Worm (Caenorhabditis elegans) whole organism, young adult: ENCODE results near the gene cdh-9.

Source experiments
- B0336.3 ChIP-seq: fragments of 200-800 bp; sonication (Bioruptor generic); IDR thresholded peaks from 2 replicates; pipeline ENCODE4 v1.3.6; 2022; ENCODE audit warnings: missing genetic modification characterization, missing compliant biosample characterization
- D2030.7 ChIP-seq: fragments of 200-800 bp; sonication (Bioruptor generic); IDR thresholded peaks from 2 replicates; pipeline ENCODE4 v1.3.6; 2022; ENCODE audit warnings: missing genetic modification reagents, missing genetic modification characterization, missing compliant biosample characterization
- F23B12.7 ChIP-seq: sonication (generic microtip); optimal IDR thresholded peaks from 2 replicates; lab custom pipeline; 2017; ENCODE audit warnings: missing genetic modification characterization, mild to moderate bottlenecking, missing compliant biosample characterization, antibody characterized with exemption, moderate library complexity; ENCODE audit not compliant: insufficient read depth
- F39B2.1 ChIP-seq: fragments of 200-800 bp; sonication (Bioruptor generic); IDR thresholded peaks from 2 replicates; pipeline ENCODE4 v1.3.6; 2022; ENCODE audit warnings: missing genetic modification reagents, missing genetic modification characterization, missing compliant biosample characterization
- F55B11.4 ChIP-seq: sonication (generic microtip); optimal IDR thresholded peaks from 2 replicates; lab custom pipeline; 2016; ENCODE audit warnings: missing compliant biosample characterization, missing genetic modification characterization, borderline replicate concordance; ENCODE audit not compliant: insufficient read depth
- T07F8.4 ChIP-seq: sonication (generic microtip); optimal IDR thresholded peaks from 2 replicates; lab custom pipeline; 2016; ENCODE audit warnings: mild to moderate bottlenecking, missing genetic modification characterization, moderate library complexity, missing compliant biosample characterization
- Y53G8AR.9 ChIP-seq: fragments of 200-800 bp; sonication (Bioruptor generic); conservative IDR thresholded peaks from 2 replicates; pipeline ENCODE4 v1.3.6; 2022; ENCODE audit warnings: missing genetic modification reagents, missing genetic modification characterization, missing compliant biosample characterization
- Y67H2A.10 ChIP-seq: fragments of 200-800 bp; sonication (Bioruptor generic); conservative IDR thresholded peaks from 2 replicates; pipeline ENCODE4 v1.3.6; 2022; ENCODE audit warnings: missing genetic modification reagents, missing genetic modification characterization, missing compliant biosample characterization
- Y95B8A.8 ChIP-seq: fragments of 200-800 bp; sonication (Bioruptor generic); IDR thresholded peaks from 2 replicates; pipeline ENCODE4 v1.3.6; 2022; ENCODE audit warnings: missing genetic modification reagents, missing genetic modification characterization, missing compliant biosample characterization
- ZK185.1 ChIP-seq: sonication (generic microtip); optimal IDR thresholded peaks from 2 replicates; lab custom pipeline; 2016; ENCODE audit warnings: mild to moderate bottlenecking, missing genetic modification characterization, missing compliant biosample characterization; ENCODE audit not compliant: poor library complexity, severe bottlenecking
- akir-1 ChIP-seq: fragments of 200-800 bp; sonication (Bioruptor generic); optimal IDR thresholded peaks from 2 replicates; lab custom pipeline; 2018; ENCODE audit warnings: mild to moderate bottlenecking, missing genetic modification characterization, moderate library complexity, missing compliant biosample characterization
- ama-1 ChIP-seq, 3 experiments: fragments of 150-350 bp in 1 of 3; sonication (generic microtip) in 2 of 3; optimal IDR thresholded peaks; 2 replicates each; lab custom pipeline; 2014 to 2018; ENCODE audit warnings: missing biosample characterization in 2 of 3, missing genetic modification characterization in 2 of 3, missing genetic modification reagents in 2 of 3
- athp-1 ChIP-seq: sonication (generic microtip); optimal IDR thresholded peaks from 2 replicates; lab custom pipeline; 2017; ENCODE audit warnings: mild to moderate bottlenecking, missing genetic modification characterization, missing compliant biosample characterization
- attf-5 ChIP-seq: fragments of 200-800 bp; sonication (Bioruptor generic); optimal IDR thresholded peaks from 2 replicates; lab custom pipeline; 2018; ENCODE audit warnings: mild to moderate bottlenecking, missing genetic modification characterization, missing compliant biosample characterization
- ceh-27 ChIP-seq: fragments of 200-800 bp; sonication (Bioruptor generic); optimal IDR thresholded peaks from 2 replicates; lab custom pipeline; 2018; ENCODE audit warnings: mild to moderate bottlenecking, missing genetic modification characterization, moderate library complexity, missing compliant biosample characterization
- ceh-58 ChIP-seq: fragments of 200-800 bp; sonication (Bioruptor generic); IDR thresholded peaks from 2 replicates; pipeline ENCODE4 v1.3.6; 2022; ENCODE audit warnings: missing genetic modification characterization, missing compliant biosample characterization
- ceh-79 ChIP-seq: sonication (generic microtip); optimal IDR thresholded peaks from 2 replicates; lab custom pipeline; 2017; ENCODE audit warnings: mild to moderate bottlenecking, missing genetic modification characterization, missing compliant biosample characterization
- dox-1 ChIP-seq: fragments of 200-800 bp; sonication (Bioruptor generic); IDR thresholded peaks from 2 replicates; pipeline ENCODE4 v1.3.6; 2022; ENCODE audit warnings: missing genetic modification reagents, missing genetic modification characterization, missing compliant biosample characterization
- dpff-1 ChIP-seq: sonication (generic microtip); optimal IDR thresholded peaks from 2 replicates; lab custom pipeline; 2017; ENCODE audit warnings: mild to moderate bottlenecking, missing genetic modification characterization, missing compliant biosample characterization
- dpl-1 ChIP-seq: fragments of 150-350 bp; optimal IDR thresholded peaks from 2 replicates; lab custom pipeline; 2014; ENCODE audit warnings: missing biosample characterization, missing genetic modification reagents, missing genetic modification characterization
- ekl-4 ChIP-seq: fragments of 200-800 bp; sonication (Bioruptor generic); IDR thresholded peaks from 2 replicates; pipeline ENCODE4 v1.3.6; 2022; ENCODE audit warnings: missing genetic modification reagents, missing genetic modification characterization, missing compliant biosample characterization
- gei-17 ChIP-seq: fragments of 200-800 bp; sonication (Bioruptor generic); optimal IDR thresholded peaks from 2 replicates; lab custom pipeline; 2018; ENCODE audit warnings: mild to moderate bottlenecking, missing genetic modification characterization, missing compliant biosample characterization
- him-1 ChIP-seq: sonication (generic microtip); optimal IDR thresholded peaks from 2 replicates; lab custom pipeline; 2016; ENCODE audit warnings: missing genotype, missing genetic modification reagents, missing genetic modification characterization, missing compliant biosample characterization
- hlh-26 ChIP-seq: fragments of 200-800 bp; sonication (Bioruptor generic); conservative IDR thresholded peaks from 2 replicates; pipeline ENCODE4 v1.3.6; 2022; ENCODE audit warnings: missing genetic modification reagents, missing genetic modification characterization, missing compliant biosample characterization
- hmg-1.2 ChIP-seq: fragments of 200-800 bp; sonication (Bioruptor generic); IDR thresholded peaks from 2 replicates; pipeline ENCODE4 v1.3.6; 2022; ENCODE audit warnings: missing genetic modification reagents, missing genetic modification characterization, missing compliant biosample characterization
- let-607 ChIP-seq, 2 experiments: fragments of 200-800 bp in 1 of 2; sonication (Bioruptor generic) in 1 of 2; sonication (generic microtip) in 1 of 2; optimal IDR thresholded peaks; 2 replicates each; lab custom pipeline; 2016 to 2018; ENCODE audit warnings: mild to moderate bottlenecking in 2 of 2, missing compliant biosample characterization in 2 of 2, missing genetic modification characterization in 2 of 2, moderate library complexity in 2 of 2, missing genotype in 1 of 2
- lin-35 ChIP-seq, 3 experiments: fragments of 150-350 bp in 2 of 3; sonication (generic microtip) in 1 of 3; optimal IDR thresholded peaks; 2 replicates each; lab custom pipeline; 2014 to 2018; ENCODE audit warnings: missing biosample characterization in 3 of 3, missing genetic modification characterization in 3 of 3, missing genetic modification reagents in 3 of 3
- lin-54 ChIP-seq: fragments of 200-800 bp; sonication (Bioruptor generic); optimal IDR thresholded peaks from 2 replicates; lab custom pipeline; 2018; ENCODE audit warnings: mild to moderate bottlenecking, missing genetic modification characterization, missing compliant biosample characterization
- madf-10 ChIP-seq: sonication (generic microtip); optimal IDR thresholded peaks from 2 replicates; lab custom pipeline; 2016; ENCODE audit warnings: mild to moderate bottlenecking, missing genetic modification characterization, missing compliant biosample characterization
- madf-3 ChIP-seq: fragments of 200-800 bp; sonication (Bioruptor generic); IDR thresholded peaks from 2 replicates; pipeline ENCODE4 v1.3.6; 2022; ENCODE audit warnings: missing genetic modification reagents, missing genetic modification characterization, missing compliant biosample characterization
- madf-6 ChIP-seq: fragments of 200-800 bp; sonication (Bioruptor generic); IDR thresholded peaks from 2 replicates; pipeline ENCODE4 v1.3.6; 2022; ENCODE audit warnings: missing genetic modification reagents, missing genetic modification characterization, missing compliant biosample characterization
- nhr-179 ChIP-seq: sonication (generic microtip); optimal IDR thresholded peaks from 2 replicates; lab custom pipeline; 2016; ENCODE audit warnings: mild to moderate bottlenecking, missing genetic modification characterization, missing compliant biosample characterization
- pbrm-1 ChIP-seq: fragments of 200-800 bp; sonication (Bioruptor generic); IDR thresholded peaks from 2 replicates; pipeline ENCODE4 v1.3.6; 2022; ENCODE audit warnings: missing genetic modification reagents, missing genetic modification characterization, missing compliant biosample characterization
- rcor-1 ChIP-seq: fragments of 200-800 bp; sonication (Bioruptor generic); IDR thresholded peaks from 2 replicates; pipeline ENCODE4 v1.3.6; 2022; ENCODE audit warnings: missing genetic modification reagents, missing genetic modification characterization, missing compliant biosample characterization
- repo-1 ChIP-seq: sonication (generic microtip); optimal IDR thresholded peaks from 2 replicates; lab custom pipeline; 2017; ENCODE audit warnings: mild to moderate bottlenecking, missing genetic modification characterization, missing compliant biosample characterization
- snpc-1.1 ChIP-seq: sonication (generic microtip); optimal IDR thresholded peaks from 2 replicates; lab custom pipeline; 2017; ENCODE audit warnings: missing genetic modification characterization, mild to moderate bottlenecking, missing compliant biosample characterization, antibody characterized with exemption, moderate library complexity, missing genotype, missing genetic modification reagents; ENCODE audit not compliant: insufficient read depth
- snpc-1.3 ChIP-seq: sonication (generic microtip); optimal IDR thresholded peaks from 2 replicates; lab custom pipeline; 2017; ENCODE audit warnings: missing genetic modification characterization, mild to moderate bottlenecking, missing compliant biosample characterization, antibody characterized with exemption, moderate library complexity, missing genotype, missing genetic modification reagents; ENCODE audit not compliant: insufficient read depth
- snpc-3.4 ChIP-seq: sonication (generic microtip); optimal IDR thresholded peaks from 2 replicates; lab custom pipeline; 2017; ENCODE audit warnings: missing genetic modification characterization, mild to moderate bottlenecking, missing compliant biosample characterization, antibody characterized with exemption, moderate library complexity, missing genotype, missing genetic modification reagents
- snpc-4 ChIP-seq, 5 experiments: fragments of 150-350 bp in 1 of 5; sonication (generic microtip) in 4 of 5; optimal IDR thresholded peaks; 2 replicates each; lab custom pipeline; 2014 to 2018; ENCODE audit warnings: missing genetic modification characterization in 5 of 5, missing biosample characterization in 3 of 5, antibody characterized with exemption in 2 of 5, mild to moderate bottlenecking in 2 of 5, missing compliant biosample characterization in 2 of 5, missing genotype in 2 of 5, moderate library complexity in 2 of 5, missing genetic modification reagents in 1 of 5
- unc-62 ChIP-seq: fragments of 150-350 bp; optimal IDR thresholded peaks from 2 replicates; lab custom pipeline; 2014; ENCODE audit warnings: missing biosample characterization, missing genetic modification reagents, missing genetic modification characterization
- zfh-2 ChIP-seq: fragments of 200-800 bp; sonication (Bioruptor generic); conservative IDR thresholded peaks from 2 replicates; pipeline ENCODE4 v1.3.6; 2022; ENCODE audit warnings: missing genetic modification reagents, missing genetic modification characterization, missing compliant biosample characterization
- ztf-28 ChIP-seq: fragments of 200-800 bp; sonication (Bioruptor generic); IDR thresholded peaks from 2 replicates; pipeline ENCODE4 v1.3.6; 2022; ENCODE audit warnings: missing genetic modification reagents, missing genetic modification characterization, missing compliant biosample characterization
- ztf-3 ChIP-seq: fragments of 200-800 bp; sonication (Bioruptor generic); optimal IDR thresholded peaks from 2 replicates; lab custom pipeline; 2018; ENCODE audit warnings: mild to moderate bottlenecking, missing genetic modification characterization, missing compliant biosample characterization
- ztf-6 ChIP-seq: fragments of 200-800 bp; sonication (Bioruptor generic); IDR thresholded peaks from 2 replicates; pipeline ENCODE4 v1.3.6; 2022; ENCODE audit warnings: missing genetic modification reagents, missing genetic modification characterization, missing compliant biosample characterization

Gene cdh-9

ce11 chrX:16618129-16618525 is 23.1 kb downstream of the cdh-9 start (continued):
- TF ChIP-seq ZK185.1 (no peak), dpl-1 (GFP tag; lab: Kevin White, UChicago) (no peak), lin-35 (GFP tag; optimal IDR thresholded peaks at IDR 0.05; lab: Kevin White, UChicago) (no peak), ceh-27 (no peak), zfh-2 (no peak), snpc-3.4 (tag; lab: Kevin White, UChicago) (peak; percentile 25), unc-62 (GFP tag; lab: Kevin White, UChicago) (no peak), rcor-1 (GFP tag; lab: Robert Waterston, UW) (no peak)

ce11 chrX:16618727-16619126 is 23.7 kb downstream of the cdh-9 start:
- no peak for TF ChIP-seq athp-1 (tag; lab: Kevin White, UChicago)
- no peak for TF ChIP-seq snpc-1.1 (tag; lab: Kevin White, UChicago)
- no peak for TF ChIP-seq F23B12.7
- TF ChIP-seq F55B11.4 (tag; lab: Kevin White, UChicago): no peak
- no peak for TF ChIP-seq Y53G8AR.9 (GFP tag; lab: Robert Waterston, UW)
- TF ChIP-seq madf-10 (tag; lab: Kevin White, UChicago): no peak
- no peak for TF ChIP-seq let-607 (tag; optimal IDR thresholded peaks at IDR 0.05; lab: Kevin White, UChicago)
- no peak for TF ChIP-seq ceh-79
- TF ChIP-seq lin-54 (GFP tag; lab: Kevin White, UChicago): no peak
- no peak for TF ChIP-seq him-1 (tag; lab: Kevin White, UChicago)

ce11 chrX:16619158-16619557 is 24.1 kb downstream of the cdh-9 start:
- peak; percentile 44; the same call in 1 of the 2 replicates for TF ChIP-seq dox-1 (GFP tag; lab: Robert Waterston, UW)
- TF ChIP-seq Y67H2A.10: no peak
- TF ChIP-seq repo-1: no peak
- TF ChIP-seq attf-5 (GFP tag; lab: Kevin White, UChicago): peak; percentile 43
- 0 out of 2 replicates have a peak, but pooled peaks have one; percentile 45 for TF ChIP-seq ztf-6
- no peak for TF ChIP-seq ceh-58 (GFP tag; lab: Robert Waterston, UW)
- TF ChIP-seq dpff-1: no peak
- peak; percentile 87 for TF ChIP-seq F23B12.7
- TF ChIP-seq hmg-1.2: peak; percentile 61
- 0 out of 2 replicates have a peak, but pooled peaks have one; percentile 16 for TF ChIP-seq madf-6 (GFP tag; lab: Robert Waterston, UW)
- peak; percentile 8 for TF ChIP-seq nhr-179
- no peak for TF ChIP-seq madf-3 (GFP tag; lab: Robert Waterston, UW)
- TF ChIP-seq lin-54 (GFP tag; lab: Kevin White, UChicago): peak; percentile 7
- TF ChIP-seq F39B2.1 (GFP tag; lab: Robert Waterston, UW): no peak
- no peak for TF ChIP-seq ekl-4
- peak; percentile 70 for TF ChIP-seq pbrm-1
- TF ChIP-seq snpc-1.3 (tag; lab: Kevin White, UChicago): peak; percentile 80
- TF ChIP-seq ama-1 (optimal IDR thresholded peaks at IDR 0.05; lab: Kevin White, UChicago): no peak
- TF ChIP-seq ama-1 (GFP tag; optimal IDR thresholded peaks at IDR 0.05; lab: Kevin White, UChicago): peak in 1 of 2 experiments; percentile 56
- TF ChIP-seq gei-17 (GFP tag; lab: Kevin White, UChicago): no peak
- TF ChIP-seq snpc-4 (GFP tag; optimal IDR thresholded peaks at IDR 0.05; lab: Kevin White, UChicago): peak; percentile 61
- TF ChIP-seq snpc-4 (tag; optimal IDR thresholded peaks at IDR 0.05; lab: Kevin White, UChicago): peak in 3 of 4 experiments; percentile 34 to 76 (median 49)
- peak; percentile 54 for TF ChIP-seq T07F8.4 (tag; lab: Kevin White, UChicago)
- no peak for TF ChIP-seq hlh-26 (GFP tag; lab: Robert Waterston, UW)
- no peak for TF ChIP-seq ztf-3
- TF ChIP-seq Y95B8A.8: no peak
- TF ChIP-seq D2030.7 (GFP tag; lab: Robert Waterston, UW): peak; percentile 86
- TF ChIP-seq B0336.3 (GFP tag; lab: Robert Waterston, UW): no peak
- no peak for TF ChIP-seq akir-1
- TF ChIP-seq ztf-28 (GFP tag; lab: Robert Waterston, UW): no peak
